Fruit fly (Drosophila melanogaster): Measurements from ENCODE around the gene Tengl2.

Tengl2 gene

dm6 chr2L:2202853-2203717, 36.1 kb downstream of the Tengl2 start (continued):
- TF ChIP-seq onecut (GFP tag; IDR thresholded peaks at IDR 0.05) (no peak), rib (GFP tag; IDR thresholded peaks at IDR 0.05) (peak; percentile 70), ftz-f1 (GFP tag; optimal IDR thresholded peaks at IDR 0.05) (peak; percentile 73), CG11723 (GFP tag; optimal IDR thresholded peaks at IDR 0.05) (peak; percentile 8), seq (GFP tag; IDR thresholded peaks at IDR 0.05) (0 out of 2 replicates have a peak, but pooled peaks have one; percentile 13), CG12219 (GFP tag; optimal IDR thresholded peaks at IDR 0.05) (no peak), chn (GFP tag; optimal IDR thresholded peaks at IDR 0.05) (no peak), Hr78 (GFP tag; optimal IDR thresholded peaks at IDR 0.05) (no peak), hkb (optimal IDR thresholded peaks at IDR 0.05) (no peak), hkb (GFP tag; IDR thresholded peaks at IDR 0.05) (0 out of 2 replicates have a peak, but pooled peaks have one; percentile 33), p53 (GFP tag; optimal IDR thresholded peaks at IDR 0.05) (no peak), sr (GFP tag; IDR thresholded peaks at IDR 0.05) (0 out of 3 replicates have a peak, but pooled peaks have one; percentile 25), z (GFP tag; IDR thresholded peaks at IDR 0.05) (peak; percentile 75), CG12071 (GFP tag; optimal IDR thresholded peaks at IDR 0.05) (peak; percentile 1), Nf-YC (tag; optimal IDR thresholded peaks at IDR 0.05) (peak; percentile 57), slbo (GFP tag; IDR thresholded peaks at IDR 0.05) (0 out of 2 replicates have a peak, but pooled peaks have one; percentile 17), Scr (GFP tag; IDR thresholded peaks at IDR 0.05; ENCODE audit: partially characterized antibody) (0 out of 2 replicates have a peak, but pooled peaks have one; percentile 13), CG17385 (GFP tag; optimal IDR thresholded peaks at IDR 0.05) (no peak), CG1647 (GFP tag; optimal IDR thresholded peaks at IDR 0.05) (peak; percentile 8), prd (optimal IDR thresholded peaks at IDR 0.05) (no peak), prd (GFP tag; IDR thresholded peaks at IDR 0.05) (no peak), CG18599 (GFP tag; optimal IDR thresholded peaks at IDR 0.05) (peak; percentile 13), CG9437 (GFP tag; optimal IDR thresholded peaks at IDR 0.05) (peak; percentile 70), CG5180 (GFP tag; optimal IDR thresholded peaks at IDR 0.05) (peak; percentile 32), CG6689 (GFP tag; IDR thresholded peaks at IDR 0.05) (0 out of 2 replicates have a peak, but pooled peaks have one; percentile 9), Spps (tag; optimal IDR thresholded peaks at IDR 0.05) (no peak), CG7987 (GFP tag; optimal IDR thresholded peaks at IDR 0.05) (peak; percentile 36), CG5245 (GFP tag; optimal IDR thresholded peaks at IDR 0.05) (no peak), tio (GFP tag; optimal IDR thresholded peaks at IDR 0.05) (no peak), CG17186 (GFP tag; optimal IDR thresholded peaks at IDR 0.05) (peak; percentile 19), CG6254 (GFP tag; optimal IDR thresholded peaks at IDR 0.05) (peak; percentile 31), CoRest (tag; optimal IDR thresholded peaks at IDR 0.05) (peak; percentile 0), Neu2 (GFP tag; optimal IDR thresholded peaks at IDR 0.05; ENCODE audit: borderline replicate concordance) (no peak), ken (GFP tag; IDR thresholded peaks at IDR 0.05) (peak; percentile 4; the same call in 1 of the 3 replicates), CG14441 (GFP tag; IDR thresholded peaks at IDR 0.05) (0 out of 2 replicates have a peak, but pooled peaks have one; percentile 15), BtbVII (GFP tag; optimal IDR thresholded peaks at IDR 0.05) (peak; percentile 12), stc (GFP tag; IDR thresholded peaks at IDR 0.05) (no peak), Ssrp (tag; optimal IDR thresholded peaks at IDR 0.05) (no peak), sim (GFP tag; IDR thresholded peaks at IDR 0.05) (0 out of 2 replicates have a peak, but pooled peaks have one; percentile 5), CG13424 (tag; optimal IDR thresholded peaks at IDR 0.05) (no peak), Dll (GFP tag; IDR thresholded peaks at IDR 0.05; ENCODE audit: partially characterized antibody) (peak; percentile 34; the same call in 2 of the 4 replicates), Six4 (GFP tag; optimal IDR thresholded peaks at IDR 0.05) (no peak), CG7963 (GFP tag; IDR thresholded peaks at IDR 0.05; ENCODE audit: partially characterized antibody) (0 out of 3 replicates have a peak, but pooled peaks have one; percentile 37), lab (GFP tag; optimal IDR thresholded peaks at IDR 0.05) (peak; percentile 55), Atf6 (GFP tag; IDR thresholded peaks at IDR 0.05) (0 out of 2 replicates have a peak, but pooled peaks have one; percentile 17), croc (GFP tag; conservative IDR thresholded peaks at IDR 0.05) (no peak), CG2712 (tag; optimal IDR thresholded peaks at IDR 0.05) (peak; percentile 27), CG13894 (tag; optimal IDR thresholded peaks at IDR 0.05) (peak; percentile 43)
